Worm (Caenorhabditis elegans): ENCODE results near the gene C09E8.6.
A peak's percentile ranks its signal among the peaks of the same experiment; 100 is the strongest.

Gene C09E8.6

DNA sequence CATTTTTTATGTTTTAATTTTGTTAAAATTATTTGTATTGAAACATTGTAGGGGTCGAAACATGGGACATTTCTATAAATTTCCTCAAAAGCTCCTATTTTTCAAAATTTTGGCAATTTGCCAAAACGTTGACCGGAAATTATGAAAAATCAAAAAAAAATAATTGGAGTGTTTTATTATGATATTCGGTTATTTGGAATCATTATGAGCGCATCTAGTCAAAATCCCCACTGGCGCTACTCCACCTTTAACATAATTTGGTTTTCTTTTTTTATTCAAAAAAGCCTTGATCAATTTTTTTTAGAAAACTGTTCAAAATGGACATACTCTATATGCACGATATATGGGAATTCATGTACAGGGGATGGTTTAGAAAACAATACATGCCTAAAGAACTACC, 49.0 kb downstream of the C09E8.6 start, which contains the start of gene W04H10.2:
Gene W04H10.2 (plus strand): TSS at position 301 of the 400 bp plus-strand sequence.
- no peak for TF ChIP-seq hlh-1 (tag; optimal IDR thresholded peaks at IDR 0.05)
- TF ChIP-seq lin-32 (GFP tag; optimal IDR thresholded peaks at IDR 0.05): no peak
- no peak for TF ChIP-seq blmp-1 (tag; optimal IDR thresholded peaks at IDR 0.05)
- TF ChIP-seq lsy-2 (tag; optimal IDR thresholded peaks at IDR 0.05): no peak
- TF ChIP-seq ham-2 (GFP tag; optimal IDR thresholded peaks at IDR 0.05): no peak
- TF ChIP-seq cnd-1 (tag; optimal IDR thresholded peaks at IDR 0.05): no peak
- TF ChIP-seq nhr-28 (tag; optimal IDR thresholded peaks at IDR 0.05): no peak
- TF ChIP-seq flh-1 (GFP tag; optimal IDR thresholded peaks at IDR 0.05): no peak
- TF ChIP-seq ceh-83 (GFP tag; optimal IDR thresholded peaks at IDR 0.05): no peak
- no peak for TF ChIP-seq snpc-4 (tag; optimal IDR thresholded peaks at IDR 0.05)
- no peak for TF ChIP-seq pha-4 (tag; optimal IDR thresholded peaks at IDR 0.05)
- TF ChIP-seq zip-8 (tag; optimal IDR thresholded peaks at IDR 0.05): no peak
- TF ChIP-seq unc-62 (GFP tag; optimal IDR thresholded peaks at IDR 0.05): no peak
- no peak for TF ChIP-seq drap-1 (GFP tag; optimal IDR thresholded peaks at IDR 0.05)
- TF ChIP-seq nhr-237 (tag; optimal IDR thresholded peaks at IDR 0.05): no peak
- TF ChIP-seq mep-1 (tag; optimal IDR thresholded peaks at IDR 0.05): no peak
- TF ChIP-seq nhr-2 (tag; optimal IDR thresholded peaks at IDR 0.05): no peak

DNA sequence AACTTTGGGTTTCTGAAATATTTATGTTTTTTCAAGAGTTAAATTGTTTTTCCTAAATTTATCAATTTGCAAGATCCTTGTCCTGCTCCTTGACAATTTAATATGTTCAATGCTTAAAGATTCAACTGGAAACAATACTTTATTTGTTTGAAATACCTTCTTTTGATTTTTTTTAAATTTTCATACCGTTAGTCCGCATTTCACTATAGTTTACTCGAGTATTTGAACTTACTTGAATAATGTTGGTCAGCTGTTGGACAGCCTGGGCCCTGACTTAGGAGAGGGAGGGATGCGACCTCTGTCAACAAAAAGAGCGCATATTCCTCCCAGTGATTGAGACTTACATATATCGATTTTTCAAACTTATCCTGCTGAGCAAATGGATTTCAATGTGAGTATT, 49.7 kb downstream of the C09E8.6 start, which contains the start of gene W04H10.5:
Gene W04H10.5 (plus strand): TSS at position 301 of the 400 bp plus-strand sequence.
- peak; percentile 66 for TF ChIP-seq hlh-1 (tag; optimal IDR thresholded peaks at IDR 0.05)
- TF ChIP-seq nhr-237 (tag; optimal IDR thresholded peaks at IDR 0.05): no peak
